Fruit fly (Drosophila melanogaster): Measurements from ENCODE around the gene CG8031.

Gene CG8031

dm6 chr3R:13032975-13033445 is 21.9 kb upstream of the CG8031 start (continued):
- TF ChIP-seq CG6272 (GFP tag; IDR thresholded peaks at IDR 0.05) (no peak), NC2β (GFP tag; optimal IDR thresholded peaks at IDR 0.05) (no peak), Bdp1 (GFP tag; optimal IDR thresholded peaks at IDR 0.05) (no peak), HLH4C (GFP tag; IDR thresholded peaks at IDR 0.05; ENCODE audit: partially characterized antibody) (no peak), sqz (GFP tag; optimal IDR thresholded peaks at IDR 0.05) (no peak), Antp (GFP tag; optimal IDR thresholded peaks at IDR 0.05) (no peak), Poxn (GFP tag; IDR thresholded peaks at IDR 0.05) (no peak), mam (GFP tag; optimal IDR thresholded peaks at IDR 0.05) (no peak), Max (GFP tag; optimal IDR thresholded peaks at IDR 0.05) (no peak), Oaz (GFP tag; IDR thresholded peaks at IDR 0.05) (no peak), MTF-1 (GFP tag; optimal IDR thresholded peaks at IDR 0.05; ENCODE audit: borderline replicate concordance) (peak; percentile 71), Bteb2 (GFP tag; optimal IDR thresholded peaks at IDR 0.05) (no peak), maf-S (GFP tag; optimal IDR thresholded peaks at IDR 0.05) (no peak), Hmr (GFP tag; optimal IDR thresholded peaks at IDR 0.05) (peak; percentile 56), knrl (GFP tag; IDR thresholded peaks at IDR 0.05; ENCODE audit: partially characterized antibody) (no peak), CG16813 (GFP tag; IDR thresholded peaks at IDR 0.05; ENCODE audit: partially characterized antibody) (0 out of 3 replicates have a peak, but pooled peaks have one; percentile 11), Optix (GFP tag; IDR thresholded peaks at IDR 0.05) (peak; percentile 44; the same call in 1 of the 3 replicates), CG2120 (GFP tag; optimal IDR thresholded peaks at IDR 0.05) (no peak), ind (GFP tag; optimal IDR thresholded peaks at IDR 0.05) (no peak), CG10565 (GFP tag; optimal IDR thresholded peaks at IDR 0.05) (no peak), CG13775 (GFP tag; optimal IDR thresholded peaks at IDR 0.05) (no peak), CG10366 (GFP tag; IDR thresholded peaks at IDR 0.05) (no peak), tio (GFP tag; optimal IDR thresholded peaks at IDR 0.05) (no peak), CG15479 (GFP tag; optimal IDR thresholded peaks at IDR 0.05) (peak; percentile 86), slp2 (GFP tag; optimal IDR thresholded peaks at IDR 0.05) (no peak), vfl (GFP tag; optimal IDR thresholded peaks at IDR 0.05) (no peak), sens-2 (GFP tag; IDR thresholded peaks at IDR 0.05) (no peak), schlank (tag; optimal IDR thresholded peaks at IDR 0.05) (peak; percentile 29), TFAM (GFP tag; optimal IDR thresholded peaks at IDR 0.05) (no peak), Hr78 (GFP tag; optimal IDR thresholded peaks at IDR 0.05) (peak in 1 of 2 experiments; percentile 51), CG10147 (GFP tag; optimal IDR thresholded peaks at IDR 0.05) (no peak), HLH54F (GFP tag; optimal IDR thresholded peaks at IDR 0.05) (no peak), tap (tag; optimal IDR thresholded peaks at IDR 0.05) (no peak), CG7839 (tag; optimal IDR thresholded peaks at IDR 0.05) (no peak), odd (GFP tag; optimal IDR thresholded peaks at IDR 0.05) (peak; percentile 51), zfh2 (GFP tag; optimal IDR thresholded peaks at IDR 0.05) (no peak), CG14441 (GFP tag; IDR thresholded peaks at IDR 0.05) (no peak; the same call in 1 of the 2 replicates), dysf (GFP tag; IDR thresholded peaks at IDR 0.05) (no peak), CG32767 (GFP tag; IDR thresholded peaks at IDR 0.05) (no peak), CG31388 (GFP tag; optimal IDR thresholded peaks at IDR 0.05) (no peak), bcd (GFP tag; optimal IDR thresholded peaks at IDR 0.05) (no peak), CG15696 (tag; optimal IDR thresholded peaks at IDR 0.05) (peak; percentile 39), Dfd (GFP tag; optimal IDR thresholded peaks at IDR 0.05) (no peak), CG17612 (GFP tag; IDR thresholded peaks at IDR 0.05) (no peak), CG14860 (GFP tag; IDR thresholded peaks at IDR 0.05; ENCODE audit: partially characterized antibody) (no peak), ERR (GFP tag; optimal IDR thresholded peaks at IDR 0.05) (no peak), stc (GFP tag; IDR thresholded peaks at IDR 0.05) (0 out of 2 replicates have a peak, but pooled peaks have one; percentile 13), nom (GFP tag; optimal IDR thresholded peaks at IDR 0.05) (no peak), Dp (GFP tag; optimal IDR thresholded peaks at IDR 0.05) (no peak), CG1792 (GFP tag; optimal IDR thresholded peaks at IDR 0.05) (no peak), Aef1 (GFP tag; IDR thresholded peaks at IDR 0.05) (no peak), br (optimal IDR thresholded peaks at IDR 0.05) (no peak)
